Fruit fly (Drosophila melanogaster): Measurements from ENCODE around the gene CG6621.
A peak's percentile ranks its signal among the peaks of the same experiment; 100 is the strongest.

Gene CG6621

dm6 chr3R:10854243-10854874 lies 39.0 kb downstream of the CG6621 start, which contains the start of the genes CG6567 and CG4511 (continued):
- TF ChIP-seq CG11085 (GFP tag; IDR thresholded peaks at IDR 0.05) (no peak), Sry-δ (GFP tag; optimal IDR thresholded peaks at IDR 0.05) (peak; percentile 19), sens-2 (GFP tag; IDR thresholded peaks at IDR 0.05) (no peak), YL-1 (GFP tag; optimal IDR thresholded peaks at IDR 0.05) (peak; percentile 89), stwl (tag; optimal IDR thresholded peaks at IDR 0.05) (peak; percentile 60), pzg (GFP tag; optimal IDR thresholded peaks at IDR 0.05) (peak; percentile 80), CG34376 (GFP tag; optimal IDR thresholded peaks at IDR 0.05) (peak; percentile 6), Side (GFP tag; optimal IDR thresholded peaks at IDR 0.05) (no peak), Sin3A (optimal IDR thresholded peaks at IDR 0.05) (peak; percentile 76), Xbp1 (GFP tag; optimal IDR thresholded peaks at IDR 0.05) (no peak), CG9932 (GFP tag; IDR thresholded peaks at IDR 0.05) (no peak), Pdp1 (GFP tag; optimal IDR thresholded peaks at IDR 0.05) (peak in 1 of 2 experiments; percentile 24), scrt (GFP tag; optimal IDR thresholded peaks at IDR 0.05) (no peak), H2.0 (GFP tag; IDR thresholded peaks at IDR 0.05) (no peak), Mad (GFP tag; optimal IDR thresholded peaks at IDR 0.05) (no peak), CG10321 (GFP tag; IDR thresholded peaks at IDR 0.05) (no peak), Aef1 (GFP tag; IDR thresholded peaks at IDR 0.05) (no peak), lmd (GFP tag; IDR thresholded peaks at IDR 0.05) (no peak), nerfin-2 (GFP tag; IDR thresholded peaks at IDR 0.05; ENCODE audit: partially characterized antibody) (no peak), knrl (GFP tag; IDR thresholded peaks at IDR 0.05; ENCODE audit: partially characterized antibody) (peak; percentile 35; the same call in 1 of the 3 replicates), E2f2 (GFP tag; IDR thresholded peaks at IDR 0.05) (peak; percentile 32), CHES-1-like (GFP tag; optimal IDR thresholded peaks at IDR 0.05) (peak; percentile 38), CG10267 (tag; optimal IDR thresholded peaks at IDR 0.05) (peak; percentile 8), CG12299 (tag; optimal IDR thresholded peaks at IDR 0.05) (no peak), BEAF-32 (GFP tag; optimal IDR thresholded peaks at IDR 0.05) (peak; percentile 56), gfzf (GFP tag; optimal IDR thresholded peaks at IDR 0.05) (peak; percentile 93), Med (GFP tag) (peak; percentile 80), CG10147 (GFP tag; optimal IDR thresholded peaks at IDR 0.05) (no peak), MBD-R2 (GFP tag; IDR thresholded peaks at IDR 0.05) (peak; percentile 95), B-H1 (GFP tag; IDR thresholded peaks at IDR 0.05) (no peak), Hmr (GFP tag; optimal IDR thresholded peaks at IDR 0.05) (no peak), ara (GFP tag; IDR thresholded peaks at IDR 0.05) (no peak), CG2116 (GFP tag; optimal IDR thresholded peaks at IDR 0.05) (peak; percentile 7), CG12219 (GFP tag; optimal IDR thresholded peaks at IDR 0.05) (no peak), yki (optimal IDR thresholded peaks at IDR 0.05) (no peak), cwo (GFP tag; optimal IDR thresholded peaks at IDR 0.05) (no peak), da (GFP tag; optimal IDR thresholded peaks at IDR 0.05) (no peak), CG4404 (GFP tag; IDR thresholded peaks at IDR 0.05) (no peak), unc-4 (GFP tag; IDR thresholded peaks at IDR 0.05; ENCODE audit: partially characterized antibody) (no peak), CG1529 (GFP tag; optimal IDR thresholded peaks at IDR 0.05) (no peak), HmgZ (tag; optimal IDR thresholded peaks at IDR 0.05) (peak; percentile 12), MESR4 (GFP tag; optimal IDR thresholded peaks at IDR 0.05) (peak; percentile 68), Camta (GFP tag; optimal IDR thresholded peaks at IDR 0.05) (no peak), Trl (optimal IDR thresholded peaks at IDR 0.05) (no peak), Trl (GFP tag; optimal IDR thresholded peaks at IDR 0.05) (no peak), Dp (GFP tag; optimal IDR thresholded peaks at IDR 0.05) (peak; percentile 26), CG9215 (GFP tag; IDR thresholded peaks at IDR 0.05) (no peak), CG17802 (tag; optimal IDR thresholded peaks at IDR 0.05) (no peak), pho (GFP tag; optimal IDR thresholded peaks at IDR 0.05) (no peak), zen (tag; optimal IDR thresholded peaks at IDR 0.05) (no peak), cato (GFP tag; optimal IDR thresholded peaks at IDR 0.05; ENCODE audit: borderline replicate concordance) (no peak)
